Fruit fly (Drosophila melanogaster) whole organism, prepupa: Measurements from ENCODE around the gene Gclm.
A peak's percentile ranks its signal among the peaks of the same experiment; 100 is the strongest.

ENCODE experiments used
- CG10669 ChIP-seq: fragments of 200-800 bp; sonication (Bioruptor generic); optimal IDR thresholded peaks from 3 replicates; lab custom pipeline; 2018; ENCODE audit warnings: missing biosample characterization, mild to moderate bottlenecking, missing genetic modification characterization, moderate library complexity
- CG11762 ChIP-seq: fragments of 200-800 bp; sonication (Bioruptor generic); optimal IDR thresholded peaks from 3 replicates; lab custom pipeline; 2016; ENCODE audit warnings: missing biosample characterization, missing genetic modification characterization; ENCODE audit not compliant: insufficient read depth
- CG15336 ChIP-seq: fragments of 200-800 bp; sonication (Bioruptor generic); IDR thresholded peaks from 2 replicates; pipeline ENCODE4 v1.3.6; 2022; ENCODE audit warnings: missing biosample characterization, missing genetic modification characterization
- CG16779 ChIP-seq: fragments of 200-800 bp; sonication (Bioruptor generic); optimal IDR thresholded peaks from 3 replicates; lab custom pipeline; 2017; ENCODE audit warnings: missing biosample characterization, mild to moderate bottlenecking, missing genetic modification characterization
- CG3032 ChIP-seq: fragments of 200-800 bp; optimal IDR thresholded peaks from 2 replicates; lab custom pipeline; 2019; ENCODE audit warnings: missing biosample characterization, mild to moderate bottlenecking, missing genetic modification characterization, moderate library complexity
- CG31627 ChIP-seq: fragments of 200-800 bp; sonication (Bioruptor generic); optimal IDR thresholded peaks from 3 replicates; lab custom pipeline; 2016; ENCODE audit warnings: missing biosample characterization, missing genetic modification characterization
- CG3919 ChIP-seq: fragments of 200-800 bp; sonication (Bioruptor generic); optimal IDR thresholded peaks from 3 replicates; lab custom pipeline; 2016; ENCODE audit warnings: missing biosample characterization, missing genetic modification characterization
- CG6163 ChIP-seq: fragments of 200-800 bp; sonication (Bioruptor generic); IDR thresholded peaks from 3 replicates; pipeline ENCODE4 v1.3.6; 2022; ENCODE audit warnings: missing biosample characterization, missing genetic modification characterization
- CG6276 ChIP-seq: fragments of 200-800 bp; sonication (Bioruptor generic); optimal IDR thresholded peaks from 2 replicates; lab custom pipeline; 2017; ENCODE audit warnings: missing biosample characterization, mild to moderate bottlenecking, missing genetic modification characterization
- CG6792 ChIP-seq: fragments of 200-800 bp; sonication (Bioruptor generic); optimal IDR thresholded peaks from 3 replicates; lab custom pipeline; 2016; ENCODE audit warnings: missing biosample characterization, missing genetic modification characterization
- CG6808 ChIP-seq: fragments of 200-800 bp; sonication (Bioruptor generic); optimal IDR thresholded peaks from 3 replicates; lab custom pipeline; 2017; ENCODE audit warnings: missing biosample characterization, missing genetic modification characterization, mild to moderate bottlenecking, moderate library complexity, missing genetic modification reagents
- CG6854 ChIP-seq: fragments of 200-800 bp; sonication (Bioruptor generic); optimal IDR thresholded peaks from 2 replicates; lab custom pipeline; 2017; ENCODE audit warnings: missing biosample characterization, mild to moderate bottlenecking, missing genetic modification characterization
- CG8119 ChIP-seq: fragments of 200-800 bp; sonication (Bioruptor generic); IDR thresholded peaks from 3 replicates; pipeline ENCODE4 v1.3.6; 2022; ENCODE audit warnings: missing biosample characterization, missing genetic modification characterization
- CG8319 ChIP-seq: fragments of 200-800 bp; sonication (Bioruptor generic); optimal IDR thresholded peaks from 3 replicates; lab custom pipeline; 2016; ENCODE audit warnings: missing biosample characterization, missing genetic modification characterization
- CG9139 ChIP-seq: fragments of 200-800 bp; sonication (Bioruptor generic); optimal IDR thresholded peaks from 3 replicates; lab custom pipeline; 2017; ENCODE audit warnings: missing biosample characterization, mild to moderate bottlenecking, missing genetic modification characterization
- Eip78C ChIP-seq: fragments of 200-800 bp; sonication (Bioruptor generic); peaks from one replicate; lab custom pipeline; 2016; ENCODE audit warnings: missing biosample characterization, missing genetic modification characterization
- Eip93F ChIP-seq: fragments of 200-800 bp; sonication (Bioruptor generic); optimal IDR thresholded peaks from 2 replicates; lab custom pipeline; 2016; ENCODE audit warnings: missing biosample characterization, mild to moderate bottlenecking, missing genetic modification characterization
- Ets21C ChIP-seq: fragments of 200-800 bp; sonication (Bioruptor generic); optimal IDR thresholded peaks from 3 replicates; lab custom pipeline; 2016; ENCODE audit warnings: missing biosample characterization, missing genetic modification characterization
- Ets96B ChIP-seq: fragments of 200-800 bp; optimal IDR thresholded peaks from 2 replicates; lab custom pipeline; 2019; ENCODE audit warnings: missing biosample characterization, mild to moderate bottlenecking, missing genetic modification characterization, moderate library complexity
- Hr38 ChIP-seq: sonication (Bioruptor generic); optimal IDR thresholded peaks from 2 replicates; lab custom pipeline; 2016; ENCODE audit warnings: missing biosample characterization, missing genetic modification characterization
- Hr39 ChIP-seq: fragments of 200-800 bp; sonication (Bioruptor generic); optimal IDR thresholded peaks from 2 replicates; lab custom pipeline; 2016; ENCODE audit warnings: missing biosample characterization, missing genetic modification characterization
- Lpt ChIP-seq: fragments of 200-800 bp; sonication (Bioruptor generic); optimal IDR thresholded peaks from 3 replicates; lab custom pipeline; 2016; ENCODE audit warnings: missing biosample characterization, missing genetic modification characterization
- OdsH ChIP-seq: fragments of 200-800 bp; sonication (Bioruptor generic); optimal IDR thresholded peaks from 3 replicates; lab custom pipeline; 2016; ENCODE audit warnings: missing biosample characterization, missing genetic modification characterization
- Smox ChIP-seq: fragments of 200-800 bp; sonication (Bioruptor generic); optimal IDR thresholded peaks from 3 replicates; lab custom pipeline; 2016; ENCODE audit warnings: missing biosample characterization, missing genetic modification characterization
- Sox102F ChIP-seq: fragments of 200-800 bp; sonication (Bioruptor generic); optimal IDR thresholded peaks from 2 replicates; lab custom pipeline; 2016; ENCODE audit warnings: missing biosample characterization, mild to moderate bottlenecking, missing genetic modification characterization
- Sox14 ChIP-seq: fragments of 200-800 bp; sonication (Bioruptor generic); optimal IDR thresholded peaks from 3 replicates; lab custom pipeline; 2016; ENCODE audit warnings: missing biosample characterization, missing genetic modification characterization
- Sox15 ChIP-seq: fragments of 200-800 bp; sonication (Bioruptor generic); optimal IDR thresholded peaks from 3 replicates; lab custom pipeline; 2016; ENCODE audit warnings: missing biosample characterization, missing genetic modification characterization
- achi ChIP-seq: fragments of 200-800 bp; sonication (Bioruptor generic); optimal IDR thresholded peaks from 3 replicates; lab custom pipeline; 2016; ENCODE audit warnings: missing biosample characterization, missing genetic modification characterization
- cyc ChIP-seq: fragments of 200-800 bp; sonication (Bioruptor generic); optimal IDR thresholded peaks from 3 replicates; lab custom pipeline; 2016; ENCODE audit warnings: missing biosample characterization, missing genetic modification characterization
- dsx ChIP-seq: fragments of 200-800 bp; optimal IDR thresholded peaks from 3 replicates; lab custom pipeline; 2019; ENCODE audit warnings: missing biosample characterization, mild to moderate bottlenecking, missing genetic modification characterization, moderate library complexity; ENCODE audit not compliant: poor library complexity, severe bottlenecking
- eg ChIP-seq: fragments of 200-800 bp; sonication (Bioruptor generic); IDR thresholded peaks from 3 replicates; pipeline ENCODE4 v1.3.6; 2022; ENCODE audit warnings: missing biosample characterization, missing genetic modification characterization
- fkh ChIP-seq: fragments of 200-800 bp; sonication (Bioruptor generic); optimal IDR thresholded peaks from 3 replicates; lab custom pipeline; 2017; ENCODE audit warnings: missing biosample characterization, mild to moderate bottlenecking, missing genetic modification characterization, moderate library complexity
- lz ChIP-seq: fragments of 200-800 bp; sonication (Bioruptor generic); optimal IDR thresholded peaks from 3 replicates; lab custom pipeline; 2016; ENCODE audit warnings: missing biosample characterization, missing genetic modification characterization
- pdm3 ChIP-seq: fragments of 200-800 bp; sonication (Bioruptor generic); optimal IDR thresholded peaks from 3 replicates; lab custom pipeline; 2016; ENCODE audit warnings: missing biosample characterization, missing genetic modification characterization
- salr ChIP-seq, 2 experiments: fragments of 200-800 bp; sonication (Bioruptor generic); optimal IDR thresholded peaks; 3 replicates each; lab custom pipeline; 2016 to 2018; ENCODE audit warnings: missing biosample characterization in 2 of 2, missing genetic modification characterization in 2 of 2, mild to moderate bottlenecking in 1 of 2
- spab ChIP-seq: fragments of 200-800 bp; sonication (Bioruptor generic); optimal IDR thresholded peaks from 2 replicates; lab custom pipeline; 2017; ENCODE audit warnings: missing biosample characterization, mild to moderate bottlenecking, missing genetic modification characterization, missing genetic modification reagents
- ss ChIP-seq, 2 experiments: fragments of 200-800 bp; sonication (Bioruptor generic); optimal IDR thresholded peaks; 2 replicates in 1 of 2; 3 replicates in 1 of 2; lab custom pipeline; 2017 to 2018; ENCODE audit warnings: mild to moderate bottlenecking in 2 of 2, missing biosample characterization in 2 of 2, missing genetic modification characterization in 2 of 2, moderate library complexity in 1 of 2
- svp ChIP-seq: fragments of 200-800 bp; sonication (Bioruptor generic); peaks from one replicate; lab custom pipeline; 2016; ENCODE audit warnings: missing biosample characterization, missing genetic modification characterization
- topi ChIP-seq: fragments of 200-800 bp; sonication (Bioruptor generic); optimal IDR thresholded peaks from 3 replicates; lab custom pipeline; 2016; ENCODE audit warnings: missing biosample characterization, missing genetic modification characterization

The Gclm gene

DNA sequence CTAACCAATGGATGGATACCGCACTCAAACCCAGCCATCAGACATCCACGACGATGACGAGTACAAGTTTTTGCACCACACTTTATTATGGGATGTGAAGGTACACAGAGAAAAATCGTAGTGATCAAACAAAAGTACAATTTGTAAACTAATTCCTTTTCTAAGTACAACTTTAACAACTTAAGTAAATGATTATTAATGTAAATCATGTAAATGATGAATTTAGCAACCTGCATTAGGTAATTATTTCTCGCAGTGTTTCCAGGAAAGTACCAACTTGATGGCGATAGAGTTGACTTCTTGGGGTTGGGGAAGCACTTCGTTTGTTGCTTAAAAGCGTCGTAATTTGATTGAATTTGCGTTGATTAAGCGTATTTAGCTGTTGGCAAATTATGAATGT lies 23.2 kb downstream of the Gclm start (continued):
- TF ChIP-seq CG16779 (tag; lab: Kevin White, UChicago) (no peak), CG6276 (peak; percentile 51), salr (GFP tag; optimal IDR thresholded peaks at IDR 0.05; lab: Kevin White, UChicago) (peak; percentile 28 to 69), dsx (no peak), CG8119 (peak; percentile 90), achi (peak; percentile 75), svp (GFP tag; lab: Kevin White, UChicago) (no peak), Lpt (peak; percentile 10), Hr38 (GFP tag; lab: Kevin White, UChicago) (no peak), Eip78C (peak; percentile 81)

DNA sequence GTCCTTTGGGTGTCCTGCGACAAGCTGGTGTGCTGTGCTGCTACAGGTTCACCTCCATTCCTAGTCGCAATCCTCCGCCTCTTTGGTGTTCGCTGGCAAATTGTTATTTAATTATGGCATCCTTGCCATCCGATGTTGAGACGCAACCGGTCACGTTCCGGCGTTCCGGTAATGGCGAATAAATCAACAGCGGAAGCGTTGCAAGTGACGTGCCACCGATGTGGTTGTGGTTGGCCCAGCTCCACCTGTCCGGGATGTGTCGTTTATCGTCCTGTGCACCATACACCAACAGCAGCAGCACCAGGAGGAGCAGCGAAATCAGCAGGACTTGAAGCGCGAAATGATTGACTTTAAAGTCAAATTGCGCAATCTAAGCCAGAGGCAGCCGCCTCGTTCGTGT lies 36.5 kb downstream of the Gclm start:
- TF ChIP-seq salr (GFP tag; optimal IDR thresholded peaks at IDR 0.05; lab: Kevin White, UChicago) (no peak), CG6854 (GFP tag; lab: Kevin White, UChicago) (no peak), Sox102F (GFP tag; lab: Kevin White, UChicago) (no peak), eg (no peak), svp (GFP tag; lab: Kevin White, UChicago) (no peak), CG8319 (GFP tag; lab: Kevin White, UChicago) (no peak), Ets96B (tag; lab: Kevin White, UChicago) (no peak), CG6163 (GFP tag; lab: Robert Waterston, UW) (no peak), Lpt (no peak), OdsH (GFP tag; lab: Kevin White, UChicago) (no peak), lz (GFP tag; lab: Kevin White, UChicago) (no peak), Eip78C (no peak), CG3032 (tag; lab: Kevin White, UChicago) (no peak), CG6276 (no peak), achi (no peak), ss (GFP tag; optimal IDR thresholded peaks at IDR 0.05; lab: Kevin White, UChicago) (no peak), Eip93F (no peak), CG8119 (no peak), CG10669 (GFP tag; lab: Kevin White, UChicago) (no peak)
- TF ChIP-seq, all 60 proteins: peak for 0

DNA sequence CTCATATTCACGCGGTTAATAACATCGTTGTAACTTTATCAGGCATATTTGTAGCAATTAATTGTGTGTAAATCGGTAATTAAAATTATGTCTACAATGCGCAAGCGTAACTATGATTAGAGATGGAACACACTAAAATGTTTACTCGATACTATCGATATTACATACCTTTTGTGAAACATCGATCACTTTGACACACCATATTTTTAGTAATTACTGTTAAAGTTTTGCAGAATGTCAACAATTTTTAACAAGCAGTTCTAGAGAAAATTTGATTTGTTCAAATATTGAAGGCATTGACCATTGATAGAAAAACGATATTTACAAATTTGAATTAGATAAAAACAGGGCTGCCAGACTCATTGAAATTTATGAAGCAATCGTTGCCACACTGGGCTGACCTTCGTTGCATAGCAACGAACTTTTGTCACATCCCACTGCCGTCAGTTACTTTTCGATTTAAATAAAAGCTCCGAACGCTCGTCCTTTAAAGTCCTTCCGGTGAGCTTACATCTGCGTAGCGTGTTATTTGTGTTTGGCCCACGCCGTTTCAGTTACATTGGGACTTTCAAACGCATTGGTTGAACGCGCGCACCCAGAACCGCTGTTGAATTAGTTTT lies 47.0 kb downstream of the Gclm start, which contains the start of the genes loco and wake:
loco (minus strand) TSS at position 149 of the 620 bp plus-strand sequence.
wake (plus strand) TSS at position 570 of the 620 bp plus-strand sequence.
- TF ChIP-seq CG6792 = no peak
- no peak for TF ChIP-seq Sox14 (GFP tag; lab: Kevin White, UChicago)
- no peak for TF ChIP-seq salr (GFP tag; optimal IDR thresholded peaks at IDR 0.05; lab: Kevin White, UChicago)
- no peak for TF ChIP-seq CG15336
- no peak for TF ChIP-seq CG6854 (GFP tag; lab: Kevin White, UChicago)
- no peak for TF ChIP-seq Sox15 (GFP tag; lab: Kevin White, UChicago)
- TF ChIP-seq Smox (GFP tag; lab: Kevin White, UChicago) = no peak
- peak; percentile 71 for TF ChIP-seq fkh (GFP tag; lab: Kevin White, UChicago)
- no peak for TF ChIP-seq OdsH (GFP tag; lab: Kevin White, UChicago)
- TF ChIP-seq svp (GFP tag; lab: Kevin White, UChicago) = peak; percentile 50
- TF ChIP-seq eg = no peak
- no peak for TF ChIP-seq CG3919 (GFP tag; lab: Kevin White, UChicago)
- TF ChIP-seq Hr39 (GFP tag; lab: Kevin White, UChicago) = no peak
- no peak for TF ChIP-seq CG9139
- no peak for TF ChIP-seq CG8319 (GFP tag; lab: Kevin White, UChicago)
- TF ChIP-seq spab = no peak
- no peak for TF ChIP-seq CG8119
- peak; percentile 95 for TF ChIP-seq dsx

DNA sequence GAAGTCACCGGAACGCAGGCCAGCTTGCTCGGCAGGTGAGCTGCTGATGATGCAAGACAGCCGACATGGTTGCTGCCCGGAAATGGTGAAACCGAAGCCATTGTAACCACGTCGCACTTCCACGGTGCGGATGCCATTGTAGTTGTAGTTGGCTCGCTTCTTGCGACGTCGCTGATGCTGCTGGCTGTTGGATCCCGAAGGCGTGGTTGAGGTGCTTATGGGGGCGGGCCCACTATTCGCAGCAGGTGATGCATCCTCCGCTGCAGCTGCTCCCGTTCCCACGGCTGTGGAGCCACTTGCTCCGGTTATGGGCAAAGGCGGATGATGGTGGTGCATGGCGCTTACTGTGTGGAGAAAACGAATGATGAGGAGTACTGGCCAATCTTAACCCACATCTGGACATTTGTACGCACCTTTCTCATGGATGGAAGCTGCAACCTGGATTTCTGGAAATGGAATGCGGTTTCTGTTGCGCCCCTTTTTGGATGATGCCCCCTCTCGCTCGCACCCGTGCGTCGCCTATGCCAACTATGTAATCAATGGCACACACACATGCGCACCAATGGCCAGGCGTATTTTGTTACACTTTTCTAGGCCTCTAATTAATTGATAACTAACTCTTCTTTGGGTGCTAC lies 47.6 kb downstream of the Gclm start:
- no peak for TF ChIP-seq topi (GFP tag; lab: Kevin White, UChicago)
- TF ChIP-seq ss (GFP tag; optimal IDR thresholded peaks at IDR 0.05; lab: Kevin White, UChicago) = no peak
- TF ChIP-seq Lpt = no peak
- no peak for TF ChIP-seq CG6808 (GFP tag; lab: Kevin White, UChicago)
- no peak for TF ChIP-seq svp (GFP tag; lab: Kevin White, UChicago)
- no peak for TF ChIP-seq spab
- no peak for TF ChIP-seq cyc (GFP tag; lab: Kevin White, UChicago)
- TF ChIP-seq CG11762 = no peak
- no peak for TF ChIP-seq pdm3 (GFP tag; lab: Kevin White, UChicago)
- no peak for TF ChIP-seq CG31627 (GFP tag; lab: Kevin White, UChicago)
- TF ChIP-seq Eip93F = no peak
- TF ChIP-seq Sox14 (GFP tag; lab: Kevin White, UChicago) = no peak
- TF ChIP-seq Ets21C (GFP tag; lab: Kevin White, UChicago) = no peak
